Worm (Caenorhabditis elegans): Measurements from ENCODE around the gene B0244.17.
A peak's percentile ranks its signal among the peaks of the same experiment; 100 is the strongest.

Gene B0244.17

ce11 chrIII:5721488-5721887, 11.5 kb upstream of the B0244.17 start:
- no peak for TF ChIP-seq dao-5 (tag; optimal IDR thresholded peaks at IDR 0.05)
- TF ChIP-seq W03F9.2 (tag; optimal IDR thresholded peaks at IDR 0.05), result no peak
- TF ChIP-seq him-1 (tag; optimal IDR thresholded peaks at IDR 0.05), result no peak

- TF ChIP-seq him-1 (tag; optimal IDR thresholded peaks at IDR 0.05), result no peak
- no peak for TF ChIP-seq dao-5 (tag; optimal IDR thresholded peaks at IDR 0.05)
- peak; percentile 76 for TF ChIP-seq W03F9.2 (tag; optimal IDR thresholded peaks at IDR 0.05)
These were observed 11.1 kb upstream of the B0244.17 start for ce11 chrIII:5721888-5722287.

ce11 chrIII:5722550-5722949, 10.5 kb upstream of the B0244.17 start, which contains the start of gene wrm-1:
TSS of gene wrm-1 (plus strand) at chrIII:5722850.
- TF ChIP-seq dao-5 (tag; optimal IDR thresholded peaks at IDR 0.05), result no peak
- TF ChIP-seq W03F9.2 (tag; optimal IDR thresholded peaks at IDR 0.05), result no peak
- no peak for TF ChIP-seq him-1 (tag; optimal IDR thresholded peaks at IDR 0.05)

ce11 chrIII:5727827-5728226, 5.2 kb upstream of the B0244.17 start, which contains the start of gene egg-1:
TSS of gene egg-1 (plus strand) at chrIII:5728180.
- TF ChIP-seq him-1 (tag; optimal IDR thresholded peaks at IDR 0.05) (no peak), W03F9.2 (tag; optimal IDR thresholded peaks at IDR 0.05) (peak; percentile 39), dao-5 (tag; optimal IDR thresholded peaks at IDR 0.05) (no peak)

- TF ChIP-seq dao-5 (tag; optimal IDR thresholded peaks at IDR 0.05), result no peak
- TF ChIP-seq W03F9.2 (tag; optimal IDR thresholded peaks at IDR 0.05), result no peak
- TF ChIP-seq him-1 (tag; optimal IDR thresholded peaks at IDR 0.05), result no peak
These were observed 3.7 kb upstream of the B0244.17 start for ce11 chrIII:5729367-5729766.

ce11 chrIII:5730041-5730440, 3.0 kb upstream of the B0244.17 start:
- TF ChIP-seq W03F9.2 (tag; optimal IDR thresholded peaks at IDR 0.05) (no peak), him-1 (tag; optimal IDR thresholded peaks at IDR 0.05) (no peak), dao-5 (tag; optimal IDR thresholded peaks at IDR 0.05) (no peak)

ce11 chrIII:5730980-5731636, 1.9 kb upstream of the B0244.17 start, which contains the start of the genes B0244.9 and B0244.7:
TSS of gene B0244.9 (minus strand) at chrIII:5731030.
TSS of gene B0244.7 (plus strand) at chrIII:5731501.
- TF ChIP-seq W03F9.2 (tag; optimal IDR thresholded peaks at IDR 0.05), result no peak

ce11 chrIII:5734328-5734727, 1.3 kb downstream of the B0244.17 start:
- no peak for TF ChIP-seq dao-5 (tag; optimal IDR thresholded peaks at IDR 0.05)
- no peak for TF ChIP-seq him-1 (tag; optimal IDR thresholded peaks at IDR 0.05)
- TF ChIP-seq W03F9.2 (tag; optimal IDR thresholded peaks at IDR 0.05), result no peak

- TF ChIP-seq him-1 (tag; optimal IDR thresholded peaks at IDR 0.05) (no peak), dao-5 (tag; optimal IDR thresholded peaks at IDR 0.05) (no peak), W03F9.2 (tag; optimal IDR thresholded peaks at IDR 0.05) (no peak)
These were observed 1.9 kb downstream of the B0244.17 start, which contains the start of gene B0244.10 for ce11 chrIII:5734905-5735304. TSS of gene B0244.10 (plus strand) at chrIII:5735158.

ce11 chrIII:5737708-5738107, 4.7 kb downstream of the B0244.17 start, which contains the start of gene B0244.6:
TSS of gene B0244.6 (plus strand) at chrIII:5738008.
- no peak for TF ChIP-seq dao-5 (tag; optimal IDR thresholded peaks at IDR 0.05)

- TF ChIP-seq him-1 (tag; optimal IDR thresholded peaks at IDR 0.05), result no peak
- TF ChIP-seq dao-5 (tag; optimal IDR thresholded peaks at IDR 0.05), result no peak
- no peak for TF ChIP-seq W03F9.2 (tag; optimal IDR thresholded peaks at IDR 0.05)
These were observed 7.6 kb downstream of the B0244.17 start, which contains the start of gene B0244.16 for ce11 chrIII:5740666-5741065. TSS of gene B0244.16 (plus strand) at chrIII:5740966.

ce11 chrIII:5743084-5743483, 10.1 kb downstream of the B0244.17 start, which contains the start of gene B0244.15:
TSS of gene B0244.15 (plus strand) at chrIII:5743384.
- no peak for TF ChIP-seq him-1 (tag; optimal IDR thresholded peaks at IDR 0.05)
- TF ChIP-seq dao-5 (tag; optimal IDR thresholded peaks at IDR 0.05), result no peak
- no peak for TF ChIP-seq W03F9.2 (tag; optimal IDR thresholded peaks at IDR 0.05)

- TF ChIP-seq him-1 (tag; optimal IDR thresholded peaks at IDR 0.05) (no peak), W03F9.2 (tag; optimal IDR thresholded peaks at IDR 0.05) (no peak), dao-5 (tag; optimal IDR thresholded peaks at IDR 0.05) (no peak)
These were observed 11.6 kb downstream of the B0244.17 start, which contains the start of gene B0244.5 for ce11 chrIII:5744579-5744978. TSS of gene B0244.5 (plus strand) at chrIII:5744879.

- TF ChIP-seq W03F9.2 (tag; optimal IDR thresholded peaks at IDR 0.05) (no peak), dao-5 (tag; optimal IDR thresholded peaks at IDR 0.05) (no peak), him-1 (tag; optimal IDR thresholded peaks at IDR 0.05) (no peak)
These were observed 14.2 kb downstream of the B0244.17 start, which contains the start of gene B0244.4 for ce11 chrIII:5747185-5747584. TSS of gene B0244.4 (plus strand) at chrIII:5747485.

ce11 chrIII:5748360-5748759, 15.3 kb downstream of the B0244.17 start:
- TF ChIP-seq him-1 (tag; optimal IDR thresholded peaks at IDR 0.05) (no peak), W03F9.2 (tag; optimal IDR thresholded peaks at IDR 0.05) (no peak), dao-5 (tag; optimal IDR thresholded peaks at IDR 0.05) (no peak)
